Fruit fly (Drosophila melanogaster): ENCODE data around the gene CG11286.

The CG11286 gene

DNA sequence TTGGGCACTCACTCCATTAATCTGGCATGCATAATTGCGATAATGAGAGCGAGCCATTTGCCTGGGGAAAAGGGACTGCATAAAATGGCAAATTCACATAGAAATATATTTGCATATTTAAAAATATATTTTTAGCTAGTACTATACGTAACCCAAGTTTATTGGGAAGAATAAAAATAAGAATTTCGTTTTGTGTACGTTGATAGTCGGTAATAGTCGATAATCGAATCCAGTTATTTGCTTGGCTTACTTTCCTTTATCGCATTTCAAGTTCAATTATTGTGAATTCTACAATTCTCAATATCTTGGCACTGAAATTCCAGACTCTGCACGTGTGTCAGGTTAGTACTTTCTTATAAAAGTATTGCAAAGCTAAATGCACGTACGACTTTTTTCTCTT is 31.1 kb upstream of the CG11286 start, which contains the start of gene CG3014:
TSS of gene CG3014 (minus strand) at position 101 of the 400 bp plus-strand sequence.
- TF ChIP-seq CG10321 (GFP tag; IDR thresholded peaks at IDR 0.05) (no peak), CG13287 (GFP tag; IDR thresholded peaks at IDR 0.05; ENCODE audit: partially characterized antibody) (no peak), trem (tag; optimal IDR thresholded peaks at IDR 0.05) (no peak), wek (GFP tag; optimal IDR thresholded peaks at IDR 0.05) (no peak), CoRest (tag; optimal IDR thresholded peaks at IDR 0.05) (no peak), fd3F (GFP tag; optimal IDR thresholded peaks at IDR 0.05) (no peak), CG6791 (GFP tag; IDR thresholded peaks at IDR 0.05; ENCODE audit: partially characterized antibody) (no peak), ham (GFP tag; IDR thresholded peaks at IDR 0.05) (no peak), NC2α (GFP tag; optimal IDR thresholded peaks at IDR 0.05) (no peak), Lpt (GFP tag; optimal IDR thresholded peaks at IDR 0.05) (no peak), sob (GFP tag; IDR thresholded peaks at IDR 0.05) (no peak), Xrp1 (GFP tag; IDR thresholded peaks at IDR 0.05) (no peak), pita (GFP tag; optimal IDR thresholded peaks at IDR 0.05) (no peak), CG13424 (tag; optimal IDR thresholded peaks at IDR 0.05) (no peak), CG6175 (GFP tag; IDR thresholded peaks at IDR 0.05) (no peak), CG15514 (GFP tag; optimal IDR thresholded peaks at IDR 0.05) (no peak), Max (GFP tag; optimal IDR thresholded peaks at IDR 0.05) (no peak), mirr (GFP tag; optimal IDR thresholded peaks at IDR 0.05) (no peak), tio (GFP tag; optimal IDR thresholded peaks at IDR 0.05) (no peak)

- TF ChIP-seq sug (tag; optimal IDR thresholded peaks at IDR 0.05) (peak; percentile 100), Dp (GFP tag; optimal IDR thresholded peaks at IDR 0.05) (no peak), chinmo (GFP tag; IDR thresholded peaks at IDR 0.05; ENCODE audit: partially characterized antibody) (0 out of 4 replicates have a peak, but pooled peaks have one; percentile 16), Hey (tag; optimal IDR thresholded peaks at IDR 0.05) (peak; percentile 16), Fer2 (tag; optimal IDR thresholded peaks at IDR 0.05) (no peak), sqz (GFP tag; optimal IDR thresholded peaks at IDR 0.05) (no peak), CG7357 (GFP tag; IDR thresholded peaks at IDR 0.05) (no peak), CG31365 (tag; optimal IDR thresholded peaks at IDR 0.05) (no peak), dpn (GFP tag; optimal IDR thresholded peaks at IDR 0.05) (no peak), shn (GFP tag; optimal IDR thresholded peaks at IDR 0.05) (no peak), CG4707 (GFP tag; optimal IDR thresholded peaks at IDR 0.05) (no peak), CG34224 (GFP tag; IDR thresholded peaks at IDR 0.05; ENCODE audit: partially characterized antibody) (no peak), kay (GFP tag; optimal IDR thresholded peaks at IDR 0.05) (peak; percentile 24), Stat92E (GFP tag; optimal IDR thresholded peaks at IDR 0.05) (no peak), lab (GFP tag; optimal IDR thresholded peaks at IDR 0.05) (peak; percentile 23), H2.0 (GFP tag; IDR thresholded peaks at IDR 0.05) (no peak), pb (GFP tag; optimal IDR thresholded peaks at IDR 0.05) (no peak), HmgZ (tag; optimal IDR thresholded peaks at IDR 0.05) (peak; percentile 44), CG3726 (GFP tag; IDR thresholded peaks at IDR 0.05) (no peak), sr (GFP tag; IDR thresholded peaks at IDR 0.05) (no peak), mirr (GFP tag; optimal IDR thresholded peaks at IDR 0.05) (peak; percentile 54), disco-r (GFP tag; optimal IDR thresholded peaks at IDR 0.05) (no peak), MESR4 (GFP tag; optimal IDR thresholded peaks at IDR 0.05) (no peak), Ets97D (GFP tag; optimal IDR thresholded peaks at IDR 0.05) (no peak), bab2 (GFP tag; optimal IDR thresholded peaks at IDR 0.05) (no peak), amos (GFP tag; IDR thresholded peaks at IDR 0.05; ENCODE audit: partially characterized antibody) (peak; percentile 14; the same call in 1 of the 2 replicates), usp (GFP tag; optimal IDR thresholded peaks at IDR 0.05) (no peak), CG30431 (GFP tag; optimal IDR thresholded peaks at IDR 0.05) (no peak), Sox102F (GFP tag; optimal IDR thresholded peaks at IDR 0.05) (no peak), eyg (GFP tag; optimal IDR thresholded peaks at IDR 0.05) (no peak), CG11696 (GFP tag; IDR thresholded peaks at IDR 0.05) (no peak), pzg (GFP tag; optimal IDR thresholded peaks at IDR 0.05) (no peak), CG10462 (GFP tag; optimal IDR thresholded peaks at IDR 0.05) (no peak)
Observed at dm6 chr3R:7798525-7798924, 27.0 kb upstream of the CG11286 start, which contains the start of gene CG18744. CG18744 (minus strand) TSS chr3R:7798771.

Data from whole organism, embryonic.